Fruit fly (Drosophila melanogaster) Kc167 (cell line): Measurements from ENCODE around the gene mu2.

Experiments used
- Myc ChIP-seq: fragments of >200 bp; optimal IDR thresholded peaks from 2 replicates; lab custom pipeline; 2017; ENCODE audit warnings: missing external identifiers
- Sin3A ChIP-seq: fragments of >200 bp; optimal IDR thresholded peaks from 2 replicates; lab custom pipeline; 2018; ENCODE audit warnings: missing external identifiers
- h ChIP-seq: fragments of >200 bp; optimal IDR thresholded peaks from 3 replicates; lab custom pipeline; 2018; ENCODE audit warnings: missing external identifiers
- insv ChIP-seq: fragments of >200 bp; optimal IDR thresholded peaks from 3 replicates; lab custom pipeline; 2018; ENCODE audit warnings: missing external identifiers
- psq ChIP-seq: fragments of >200 bp; optimal IDR thresholded peaks from 2 replicates; lab custom pipeline; 2017; ENCODE audit warnings: missing external identifiers
- ttk ChIP-seq: sonication (Bioruptor generic); optimal IDR thresholded peaks from 2 replicates; lab custom pipeline; 2017; ENCODE audit warnings: missing external identifiers

DNA sequence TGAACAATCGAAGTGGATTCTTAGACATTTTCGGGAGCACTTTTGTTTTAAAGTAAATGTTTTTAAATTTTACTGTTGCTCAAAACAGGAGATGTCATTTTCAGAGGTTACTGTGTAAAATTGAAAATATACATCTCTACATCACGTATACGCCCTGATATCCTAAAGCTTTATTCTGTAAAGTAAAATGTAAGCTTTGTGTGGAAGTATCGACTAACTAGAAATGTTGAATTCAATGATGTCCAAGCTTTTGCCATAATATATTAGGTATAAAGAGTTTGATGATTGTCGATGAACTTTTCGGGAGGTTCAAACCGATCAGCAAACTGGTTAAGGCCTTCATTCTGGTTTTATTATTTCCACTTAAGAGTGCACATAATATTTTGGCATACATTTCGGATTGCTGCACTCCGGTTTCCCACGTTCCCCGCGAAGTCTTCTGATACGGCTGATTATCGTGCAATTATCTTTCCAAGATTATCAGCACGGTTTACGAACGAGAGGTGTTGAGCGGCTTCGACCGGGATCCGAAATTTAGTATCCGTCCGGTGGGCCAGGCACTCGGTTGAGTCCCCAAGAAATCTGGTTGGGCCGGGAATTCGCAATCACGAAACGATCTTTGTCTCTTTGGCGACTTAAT lies 23.9 kb upstream of the mu2 start, which contains the start of the genes CG11815 and acs:
- TF ChIP-seq Myc (lab: Kevin White, UChicago) = no peak
- no peak for TF ChIP-seq Sin3A (lab: Kevin White, UChicago)
- TF ChIP-seq psq = no peak
- no peak for TF ChIP-seq ttk (lab: Kevin White, UChicago)
- TF ChIP-seq insv (lab: Kevin White, UChicago) = no peak
- no peak for TF ChIP-seq h (lab: Kevin White, UChicago)
